Worm (Caenorhabditis elegans) whole organism, L4 larva: ENCODE measurements around the gene atx-3.
A peak's percentile ranks its signal among the peaks of the same experiment; 100 is the strongest.

Experiments
- D1046.2 ChIP-seq: fragments of 200-800 bp; sonication (Bioruptor generic); IDR thresholded peaks from 2 replicates; pipeline ENCODE4 v1.3.6; 2022; ENCODE audit warnings: missing genetic modification characterization, missing compliant biosample characterization
- F37D6.2 ChIP-seq: sonication (generic microtip); optimal IDR thresholded peaks from 2 replicates; lab custom pipeline; 2016; ENCODE audit warnings: mild to moderate bottlenecking, missing genetic modification characterization, missing compliant biosample characterization
- Y75B8A.6 ChIP-seq: fragments of 200-800 bp; sonication (Bioruptor generic); IDR thresholded peaks from 2 replicates; pipeline ENCODE4 v1.3.6; 2022; ENCODE audit warnings: missing genetic modification reagents, missing genetic modification characterization, missing compliant biosample characterization
- aly-2 ChIP-seq: sonication (generic microtip); optimal IDR thresholded peaks from 2 replicates; lab custom pipeline; 2018; ENCODE audit warnings: missing biosample characterization, missing genetic modification characterization
- ceh-32 ChIP-seq: sonication (generic microtip); optimal IDR thresholded peaks from 2 replicates; lab custom pipeline; 2016; ENCODE audit warnings: mild to moderate bottlenecking, missing genetic modification characterization, missing compliant biosample characterization; ENCODE audit not compliant: poor library complexity
- daf-16 ChIP-seq, 3 experiments: sonication (generic microtip); optimal IDR thresholded peaks; 2 replicates each; lab custom pipeline; 2016 to 2017; ENCODE audit warnings: missing genetic modification characterization in 3 of 3, missing genetic modification reagents in 3 of 3, mild to moderate bottlenecking in 2 of 3, missing compliant biosample characterization in 2 of 3, missing biosample characterization in 1 of 3, moderate library complexity in 1 of 3
- daf-19 ChIP-seq: fragments of 200-800 bp; sonication (Bioruptor generic); conservative IDR thresholded peaks from 2 replicates; pipeline ENCODE4 v1.3.6; 2022; ENCODE audit warnings: missing genetic modification characterization, missing compliant biosample characterization
- dmd-6 ChIP-seq: fragments of 200-800 bp; sonication (Bioruptor generic); IDR thresholded peaks from 2 replicates; pipeline ENCODE4 v1.3.6; 2022; ENCODE audit warnings: missing genetic modification reagents, missing genetic modification characterization, missing compliant biosample characterization
- dpl-1 ChIP-seq: fragments of 150-350 bp; optimal IDR thresholded peaks from 2 replicates; lab custom pipeline; 2014; ENCODE audit warnings: missing biosample characterization, missing genetic modification reagents, missing genetic modification characterization
- dve-1 ChIP-seq: sonication (generic microtip); optimal IDR thresholded peaks from 2 replicates; lab custom pipeline; 2017; ENCODE audit warnings: antibody characterized with exemption, mild to moderate bottlenecking, missing genetic modification characterization, missing compliant biosample characterization; ENCODE audit not compliant: insufficient read depth
- fkh-10 ChIP-seq: fragments of 150-350 bp; optimal IDR thresholded peaks from 2 replicates; lab custom pipeline; 2014; ENCODE audit warnings: missing biosample characterization, missing genetic modification reagents, missing genetic modification characterization
- hlh-30 ChIP-seq: sonication (generic microtip); optimal IDR thresholded peaks from 2 replicates; lab custom pipeline; 2017; ENCODE audit warnings: antibody characterized with exemption, mild to moderate bottlenecking, missing genetic modification characterization, missing compliant biosample characterization; ENCODE audit not compliant: insufficient read depth
- hmg-1.1 ChIP-seq: fragments of 200-800 bp; sonication (Bioruptor generic); IDR thresholded peaks from 2 replicates; pipeline ENCODE4 v1.3.6; 2022; ENCODE audit warnings: missing genetic modification reagents, missing genetic modification characterization, missing compliant biosample characterization
- mxl-2 ChIP-seq: fragments of 200-800 bp; sonication (Bioruptor generic); conservative IDR thresholded peaks from 2 replicates; pipeline ENCODE4 v1.3.6; 2022; ENCODE audit warnings: missing genetic modification reagents, missing genetic modification characterization, missing compliant biosample characterization
- mxl-3 ChIP-seq: fragments of 200-800 bp; sonication (Bioruptor generic); optimal IDR thresholded peaks from 2 replicates; lab custom pipeline; 2018; ENCODE audit warnings: mild to moderate bottlenecking, missing genetic modification characterization, missing compliant biosample characterization
- nhr-111 ChIP-seq: fragments of 200-800 bp; sonication (Bioruptor generic); optimal IDR thresholded peaks from 2 replicates; lab custom pipeline; 2018; ENCODE audit warnings: mild to moderate bottlenecking, missing genetic modification characterization, missing compliant biosample characterization
- nhr-6 ChIP-seq: fragments of 150-350 bp; optimal IDR thresholded peaks from 2 replicates; lab custom pipeline; 2014; ENCODE audit warnings: missing biosample characterization, missing genetic modification characterization
- pha-4 ChIP-seq, 2 experiments: fragments of 150-350 bp in 1 of 2; fragments of 200-800 bp in 1 of 2; sonication (Bioruptor generic) in 1 of 2; IDR thresholded peaks in 1 of 2; optimal IDR thresholded peaks in 1 of 2; 2 replicates each; pipeline versions ENCODE4 v1.3.6 to Lab custom; 2014 to 2022; ENCODE audit warnings: missing genetic modification characterization in 2 of 2, missing genetic modification reagents in 2 of 2, missing biosample characterization in 1 of 2, missing compliant biosample characterization in 1 of 2
- php-3 ChIP-seq: fragments of 200-800 bp; sonication (Bioruptor generic); IDR thresholded peaks from 2 replicates; pipeline ENCODE4 v1.3.6; 2022; ENCODE audit warnings: missing genetic modification reagents, missing genetic modification characterization, missing compliant biosample characterization
- pqm-1 ChIP-seq: sonication (generic microtip); optimal IDR thresholded peaks from 2 replicates; lab custom pipeline; 2017; ENCODE audit warnings: missing biosample characterization, missing genetic modification characterization
- snpc-1.2 ChIP-seq: fragments of 200-800 bp; sonication (Bioruptor generic); IDR thresholded peaks from 2 replicates; pipeline ENCODE4 v1.3.6; 2022; ENCODE audit warnings: missing genetic modification reagents, missing genetic modification characterization, missing compliant biosample characterization
- snpc-4 ChIP-seq: fragments of 150-350 bp; optimal IDR thresholded peaks from 2 replicates; lab custom pipeline; 2014; ENCODE audit warnings: missing biosample characterization, missing genetic modification characterization
- unc-62 ChIP-seq, 3 experiments: fragments of 150-350 bp in 1 of 3; sonication (generic microtip); optimal IDR thresholded peaks in 2 of 3; peaks in 1 of 3; 1 replicate in 1 of 3; 2 replicates in 2 of 3; lab custom pipeline; 2014 to 2017; ENCODE audit warnings: missing biosample characterization in 3 of 3, missing genetic modification characterization in 3 of 3, missing genetic modification reagents in 3 of 3, missing genotype in 1 of 3

Gene atx-3

ce11 chrV:15536320-15536719 is 40.9 kb downstream of the atx-3 start, which contains the start of gene F21A3.4:
F21A3.4 (plus strand) TSS chrV:15536620.
- no peak for TF ChIP-seq aly-2 (tag; lab: Kevin White, UChicago)
- no peak for TF ChIP-seq fkh-10 (GFP tag; lab: Kevin White, UChicago)
- TF ChIP-seq unc-62 (GFP tag; optimal IDR thresholded peaks at IDR 0.05 in 1 of 2; lab: Kevin White, UChicago), result no peak
- TF ChIP-seq unc-62 (tag; optimal IDR thresholded peaks at IDR 0.05; lab: Kevin White, UChicago), result no peak
- no peak for TF ChIP-seq hmg-1.1
- no peak for TF ChIP-seq ceh-32 (tag; lab: Kevin White, UChicago)
- no peak for TF ChIP-seq dpl-1 (GFP tag; lab: Kevin White, UChicago)
- TF ChIP-seq Y75B8A.6, result no peak
- no peak for TF ChIP-seq mxl-3 (GFP tag; lab: Kevin White, UChicago)
- TF ChIP-seq snpc-4, result no peak
- no peak for TF ChIP-seq daf-19 (GFP tag; lab: Robert Waterston, UW)
- TF ChIP-seq F37D6.2, result no peak
- TF ChIP-seq mxl-2 (GFP tag; lab: Robert Waterston, UW), result no peak
- no peak for TF ChIP-seq D1046.2 (GFP tag; lab: Robert Waterston, UW)
- TF ChIP-seq nhr-6 (tag; lab: Kevin White, UChicago), result no peak

- no peak for TF ChIP-seq nhr-6 (tag; lab: Kevin White, UChicago)
- peak in 1 of 2 experiments; percentile 26 for TF ChIP-seq unc-62 (GFP tag; optimal IDR thresholded peaks at IDR 0.05 in 1 of 2; lab: Kevin White, UChicago)
- no peak for TF ChIP-seq unc-62 (tag; optimal IDR thresholded peaks at IDR 0.05; lab: Kevin White, UChicago)
Observed at ce11 chrV:15533864-15534263, 43.4 kb downstream of the atx-3 start, which contains the start of gene F21A3.2. F21A3.2 (minus strand) TSS chrV:15533964.

- peak; percentile 40 for TF ChIP-seq pqm-1 (tag; lab: Kevin White, UChicago)
- TF ChIP-seq snpc-1.2 (GFP tag; lab: Robert Waterston, UW), result no peak
- no peak for TF ChIP-seq pha-4 (GFP tag; IDR thresholded peaks at IDR 0.05; lab: Robert Waterston, UW)
- TF ChIP-seq pha-4 (tag; optimal IDR thresholded peaks at IDR 0.05; lab: Kevin White, UChicago), result no peak
- no peak for TF ChIP-seq nhr-111 (GFP tag; lab: Kevin White, UChicago)
- TF ChIP-seq nhr-6 (tag; lab: Kevin White, UChicago), result no peak
- TF ChIP-seq dve-1, result peak; percentile 45
- peak; percentile 38; the same call in 1 of the 2 replicates for TF ChIP-seq dmd-6 (GFP tag; lab: Robert Waterston, UW)
- TF ChIP-seq unc-62 (GFP tag; optimal IDR thresholded peaks at IDR 0.05 in 1 of 2; lab: Kevin White, UChicago), result no peak
- TF ChIP-seq unc-62 (tag; optimal IDR thresholded peaks at IDR 0.05; lab: Kevin White, UChicago), result no peak
- TF ChIP-seq daf-16 (GFP tag; optimal IDR thresholded peaks at IDR 0.05; lab: Kevin White, UChicago), result no peak
- TF ChIP-seq daf-16 (tag; optimal IDR thresholded peaks at IDR 0.05; lab: Kevin White, UChicago), result peak; percentile 78
- peak; percentile 14 for TF ChIP-seq hlh-30 (tag; lab: Kevin White, UChicago)
Observed at ce11 chrV:15533096-15533495, 44.1 kb downstream of the atx-3 start, which contains the start of gene F21A3.11. F21A3.11 (minus strand) TSS chrV:15533212.

- TF ChIP-seq php-3 (GFP tag; lab: Robert Waterston, UW) (no peak), unc-62 (GFP tag; optimal IDR thresholded peaks at IDR 0.05 in 1 of 2; lab: Kevin White, UChicago) (peak in 1 of 2 experiments; percentile 8), unc-62 (tag; optimal IDR thresholded peaks at IDR 0.05; lab: Kevin White, UChicago) (no peak)
Observed at ce11 chrV:15529069-15529468, 48.2 kb downstream of the atx-3 start, which contains the start of gene srh-276. srh-276 (plus strand) TSS chrV:15529369.
